Fruit fly (Drosophila melanogaster) whole organism, embryonic: ENCODE results near the gene mRpL37.

Experiments used
- Aef1 ChIP-seq: fragments of 200-800 bp; sonication (Bioruptor generic); IDR thresholded peaks from 3 replicates; pipeline ENCODE4 v1.3.6; 2022; ENCODE audit warnings: missing biosample characterization, missing genetic modification characterization
- C15 ChIP-seq: fragments of 200-800 bp; sonication (Bioruptor generic); IDR thresholded peaks from 3 replicates; pipeline ENCODE4 v1.3.6; 2022; ENCODE audit warnings: missing biosample characterization, missing genetic modification characterization
- CG11456 ChIP-seq: fragments of 200-800 bp; sonication (Bioruptor generic); IDR thresholded peaks from 3 replicates; pipeline ENCODE4 v1.3.6; 2022; ENCODE audit warnings: missing biosample characterization, missing genetic modification characterization
- CG12236 ChIP-seq: fragments of 200-800 bp; sonication (Bioruptor generic); optimal IDR thresholded peaks from 2 replicates; lab custom pipeline; 2016; ENCODE audit warnings: missing biosample characterization, missing genetic modification characterization
- CG13624 ChIP-seq: fragments of 200-800 bp; sonication (Bioruptor generic); optimal IDR thresholded peaks from 2 replicates; lab custom pipeline; 2016; ENCODE audit warnings: missing biosample characterization, missing genetic modification characterization
- CG14441 ChIP-seq: fragments of 200-800 bp; sonication (Bioruptor generic); IDR thresholded peaks from 2 replicates; pipeline ENCODE4 v1.3.6; 2022; ENCODE audit warnings: missing biosample characterization, missing genetic modification characterization
- CG16779 ChIP-seq: fragments of 200-800 bp; sonication (Bioruptor generic); IDR thresholded peaks from 2 replicates; pipeline ENCODE4 v1.3.6; 2022; ENCODE audit warnings: missing biosample characterization, missing genetic modification characterization
- CG32532 ChIP-seq: fragments of 200-800 bp; sonication (Bioruptor generic); IDR thresholded peaks from 2 replicates; pipeline ENCODE4 v1.3.6; 2022; ENCODE audit warnings: missing biosample characterization, missing genetic modification characterization
- CG34422 ChIP-seq: fragments of 200-800 bp; sonication (Bioruptor generic); IDR thresholded peaks from 3 replicates; pipeline ENCODE4 v1.3.6; 2022; ENCODE audit warnings: missing biosample characterization, missing genetic modification characterization
- CG8765 ChIP-seq: fragments of 200-800 bp; sonication (Bioruptor generic); IDR thresholded peaks from 2 replicates; pipeline ENCODE4 v1.3.6; 2022; ENCODE audit warnings: missing biosample characterization, missing genetic modification characterization
- CG9797 ChIP-seq: fragments of 200-800 bp; sonication (Bioruptor generic); optimal IDR thresholded peaks from 3 replicates; lab custom pipeline; 2018; ENCODE audit warnings: missing biosample characterization, mild to moderate bottlenecking, missing genetic modification characterization
- CG9932 ChIP-seq: fragments of 200-800 bp; sonication (Bioruptor generic); IDR thresholded peaks from 2 replicates; pipeline ENCODE4 v1.3.6; 2022; ENCODE audit warnings: missing biosample characterization, missing genetic modification characterization
- CHES-1-like ChIP-seq: fragments of 200-800 bp; sonication (Bioruptor generic); optimal IDR thresholded peaks from 2 replicates; lab custom pipeline; 2016; ENCODE audit warnings: missing biosample characterization, missing genetic modification characterization
- CrebB ChIP-seq: fragments of 200-800 bp; sonication (Bioruptor generic); optimal IDR thresholded peaks from 3 replicates; lab custom pipeline; 2018; ENCODE audit warnings: missing biosample characterization, mild to moderate bottlenecking, missing genetic modification characterization
- D ChIP-seq, 2 experiments: fragments of 200-800 bp in 1 of 2; fragments of >200 bp in 1 of 2; sonication (Bioruptor generic) in 1 of 2; optimal IDR thresholded peaks; 2 replicates in 1 of 2; 3 replicates in 1 of 2; lab custom pipeline; 2017; ENCODE audit warnings: mild to moderate bottlenecking in 1 of 2, missing biosample characterization in 1 of 2, missing genetic modification characterization in 1 of 2, missing genetic modification reagents in 1 of 2
- Ets65A ChIP-seq: fragments of 200-800 bp; sonication (Bioruptor generic); peaks from one replicate; lab custom pipeline; 2016; ENCODE audit warnings: missing biosample characterization, missing genetic modification characterization
- H2.0 ChIP-seq: fragments of 200-800 bp; sonication (Bioruptor generic); IDR thresholded peaks from 2 replicates; pipeline ENCODE4 v1.3.6; 2022; ENCODE audit warnings: missing biosample characterization, missing genetic modification characterization
- Med ChIP-seq: fragments of 200-800 bp; sonication (Bioruptor generic); peaks from one replicate; lab custom pipeline; 2016; ENCODE audit warnings: missing biosample characterization, missing genetic modification characterization, mild to moderate bottlenecking, inconsistent platforms, moderate library complexity
- Pdp1 ChIP-seq, 2 experiments: fragments of 200-800 bp; sonication (Bioruptor generic); optimal IDR thresholded peaks; 3 replicates each; lab custom pipeline; 2016; ENCODE audit warnings: missing biosample characterization in 2 of 2, missing genetic modification characterization in 2 of 2, mild to moderate bottlenecking in 1 of 2, moderate library complexity in 1 of 2
- Ptx1 ChIP-seq: fragments of 200-800 bp; sonication (Bioruptor generic); IDR thresholded peaks from 2 replicates; pipeline ENCODE4 v1.3.6; 2022; ENCODE audit warnings: missing biosample characterization, missing genetic modification characterization
- Rfx ChIP-seq: fragments of 200-800 bp; sonication (Bioruptor generic); IDR thresholded peaks from 2 replicates; pipeline ENCODE4 v1.3.6; 2022; ENCODE audit warnings: missing biosample characterization, missing genetic modification characterization
- Scr ChIP-seq: fragments of 200-800 bp; sonication (Bioruptor generic); IDR thresholded peaks from 2 replicates; pipeline ENCODE4 v1.3.6; 2022; ENCODE audit warnings: missing biosample characterization, missing genetic modification characterization; ENCODE audit not compliant: partially characterized antibody
- Spps ChIP-seq: fragments of 200-800 bp; sonication (Bioruptor generic); optimal IDR thresholded peaks from 2 replicates; lab custom pipeline; 2018; ENCODE audit warnings: missing biosample characterization, mild to moderate bottlenecking, missing genetic modification characterization
- Xbp1 ChIP-seq: fragments of 200-800 bp; sonication (Bioruptor generic); optimal IDR thresholded peaks from 3 replicates; lab custom pipeline; 2016; ENCODE audit warnings: missing biosample characterization, mild to moderate bottlenecking, missing genetic modification characterization
- Xrp1 ChIP-seq: fragments of 200-800 bp; sonication (Bioruptor generic); IDR thresholded peaks from 2 replicates; pipeline ENCODE4 v1.3.6; 2022; ENCODE audit warnings: missing biosample characterization, missing genetic modification characterization
- al ChIP-seq: fragments of 200-800 bp; sonication (Bioruptor generic); IDR thresholded peaks from 2 replicates; pipeline ENCODE4 v1.3.6; 2022; ENCODE audit warnings: missing biosample characterization, missing genetic modification characterization
- ara ChIP-seq: fragments of 200-800 bp; sonication (Bioruptor generic); IDR thresholded peaks from 2 replicates; pipeline ENCODE4 v1.3.6; 2022; ENCODE audit warnings: missing biosample characterization, missing genetic modification characterization
- danr ChIP-seq: fragments of 200-800 bp; sonication (Bioruptor generic); IDR thresholded peaks from 2 replicates; pipeline ENCODE4 v1.3.6; 2022; ENCODE audit warnings: missing biosample characterization, missing genetic modification characterization
- dysf ChIP-seq: fragments of 200-800 bp; sonication (Bioruptor generic); IDR thresholded peaks from 3 replicates; pipeline ENCODE4 v1.3.6; 2022; ENCODE audit warnings: missing biosample characterization, missing genetic modification characterization
- fu2 ChIP-seq: fragments of 200-800 bp; sonication (Bioruptor generic); optimal IDR thresholded peaks from 2 replicates; lab custom pipeline; 2016; ENCODE audit warnings: missing biosample characterization, missing genetic modification characterization
- grau ChIP-seq: fragments of 200-800 bp; optimal IDR thresholded peaks from 3 replicates; lab custom pipeline; 2019; ENCODE audit warnings: missing biosample characterization, mild to moderate bottlenecking, missing genetic modification characterization, moderate library complexity
- gro ChIP-seq: fragments of 200-800 bp; sonication (Bioruptor generic); optimal IDR thresholded peaks from 2 replicates; lab custom pipeline; 2016; ENCODE audit warnings: missing biosample characterization, missing genetic modification characterization
- hkb ChIP-seq, 2 experiments: fragments of 200-800 bp in 1 of 2; fragments of >200 bp in 1 of 2; sonication (Bioruptor generic) in 1 of 2; IDR thresholded peaks in 1 of 2; optimal IDR thresholded peaks in 1 of 2; 2 replicates each; pipeline versions ENCODE4 v1.3.6 to Lab custom; 2017 to 2022; ENCODE audit warnings: missing biosample characterization in 1 of 2, missing genetic modification characterization in 1 of 2
- hth ChIP-seq: fragments of >200 bp; optimal IDR thresholded peaks from 2 replicates; lab custom pipeline; 2017; ENCODE audit warnings: inconsistent platforms
- lilli ChIP-seq: fragments of 200-800 bp; sonication (Bioruptor generic); optimal IDR thresholded peaks from 3 replicates; lab custom pipeline; 2016; ENCODE audit warnings: missing biosample characterization, missing genetic modification characterization
- pan ChIP-seq, 4 experiments: fragments of >200 bp in 3 of 4; fragments of 200-800 bp in 1 of 4; sonication (Bioruptor generic) in 1 of 4; optimal IDR thresholded peaks in 3 of 4; IDR thresholded peaks in 1 of 4; 2 replicates each; pipeline versions ENCODE4 v1.3.6 to Lab custom; 2017 to 2022; ENCODE audit warnings: missing biosample characterization in 2 of 4, missing genetic modification characterization in 2 of 4, mixed read lengths in 1 of 4
- row ChIP-seq: fragments of 200-800 bp; sonication (Bioruptor generic); IDR thresholded peaks from 3 replicates; pipeline ENCODE4 v1.3.6; 2022; ENCODE audit warnings: missing biosample characterization, missing genetic modification characterization
- slbo ChIP-seq: fragments of 200-800 bp; sonication (Bioruptor generic); IDR thresholded peaks from 2 replicates; pipeline ENCODE4 v1.3.6; 2022; ENCODE audit warnings: missing biosample characterization, missing genetic modification characterization
- tgo ChIP-seq: fragments of 200-800 bp; sonication (Bioruptor generic); IDR thresholded peaks from 3 replicates; pipeline ENCODE4 v1.3.6; 2022; ENCODE audit warnings: missing biosample characterization, missing genetic modification characterization

Gene mRpL37

DNA sequence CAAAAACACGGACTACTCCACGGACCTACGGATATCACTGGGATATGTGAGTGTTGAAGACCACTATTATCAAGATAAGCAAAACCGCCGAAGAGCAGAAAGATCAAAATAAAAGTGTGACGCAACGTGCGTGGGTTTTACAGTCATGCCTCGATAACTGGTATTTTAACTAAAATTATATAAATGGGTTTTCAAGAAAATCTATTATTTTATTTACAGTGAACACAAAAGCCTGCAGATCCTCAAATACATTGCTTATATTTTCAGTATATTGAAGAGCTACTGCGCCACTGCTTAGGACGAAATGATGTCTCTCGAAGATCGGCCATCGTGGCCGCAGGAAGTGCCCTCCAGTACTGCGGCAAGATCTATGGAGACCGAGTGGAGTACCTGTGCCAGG, 21.9 kb downstream of the mRpL37 start:
- no peak for TF ChIP-seq CG9797 (GFP tag; lab: Kevin White, UChicago)
- TF ChIP-seq Scr (GFP tag; lab: Robert Waterston, UW): no peak
- TF ChIP-seq Xrp1 (GFP tag; lab: Robert Waterston, UW): peak; percentile 8; the same call in 1 of the 2 replicates
- TF ChIP-seq CG12236: no peak
- TF ChIP-seq CHES-1-like (GFP tag; lab: Kevin White, UChicago): no peak
- TF ChIP-seq CG11456 (GFP tag; lab: Robert Waterston, UW): 0 out of 3 replicates have a peak, but pooled peaks have one; percentile 13
- TF ChIP-seq al: peak; percentile 23; the same call in 1 of the 2 replicates
- 0 out of 2 replicates have a peak, but pooled peaks have one; percentile 20 for TF ChIP-seq CG14441
- TF ChIP-seq Spps (tag; lab: Kevin White, UChicago): no peak
- TF ChIP-seq danr: no peak
- peak; percentile 21; the same call in 1 of the 3 replicates for TF ChIP-seq tgo (GFP tag; lab: Robert Waterston, UW)
- peak; percentile 41; the same call in 1 of the 3 replicates for TF ChIP-seq CG34422
- TF ChIP-seq Ets65A (GFP tag; lab: Kevin White, UChicago): peak; percentile 50
- TF ChIP-seq CG8765: no peak
- peak; percentile 57 for TF ChIP-seq slbo
- TF ChIP-seq CrebB (tag; lab: Kevin White, UChicago): no peak
- TF ChIP-seq CG32532 (GFP tag; lab: Robert Waterston, UW): peak; percentile 60
- no peak for TF ChIP-seq fu2 (GFP tag; lab: Kevin White, UChicago)
- TF ChIP-seq H2.0 (GFP tag; lab: Robert Waterston, UW): 0 out of 2 replicates have a peak, but pooled peaks have one; percentile 15
- no peak for TF ChIP-seq D (optimal IDR thresholded peaks at IDR 0.05; lab: Kevin White, UChicago)
- peak; percentile 16 for TF ChIP-seq D (GFP tag; optimal IDR thresholded peaks at IDR 0.05; lab: Kevin White, UChicago)
- TF ChIP-seq C15 (GFP tag; lab: Robert Waterston, UW): 0 out of 3 replicates have a peak, but pooled peaks have one; percentile 12
- peak; percentile 68 for TF ChIP-seq grau (tag; lab: Kevin White, UChicago)
- TF ChIP-seq Pdp1 (GFP tag; optimal IDR thresholded peaks at IDR 0.05; lab: Kevin White, UChicago): peak; percentile 3 to 94
- no peak for TF ChIP-seq hth
- peak; percentile 21; the same call in 1 of the 2 replicates for TF ChIP-seq CG9932 (GFP tag; lab: Robert Waterston, UW)
- TF ChIP-seq CG16779 (GFP tag; lab: Robert Waterston, UW): 0 out of 2 replicates have a peak, but pooled peaks have one; percentile 3
- 0 out of 2 replicates have a peak, but pooled peaks have one; percentile 36 for TF ChIP-seq ara (GFP tag; lab: Robert Waterston, UW)
- peak; percentile 33 for TF ChIP-seq lilli (GFP tag; lab: Kevin White, UChicago)
- TF ChIP-seq dysf (GFP tag; lab: Robert Waterston, UW): peak; percentile 25; the same call in 1 of the 3 replicates
- TF ChIP-seq row (GFP tag; lab: Robert Waterston, UW): peak; percentile 46
- TF ChIP-seq gro (GFP tag; lab: Kevin White, UChicago): peak; percentile 18
- TF ChIP-seq Med (GFP tag; lab: Kevin White, UChicago): peak; percentile 85
- no peak for TF ChIP-seq pan (optimal IDR thresholded peaks at IDR 0.05; lab: Kevin White, UChicago)
- peak in 1 of 2 experiments; percentile 29 for TF ChIP-seq pan (GFP tag; optimal IDR thresholded peaks at IDR 0.05 in 1 of 2, IDR thresholded peaks at IDR 0.05 in 1 of 2)
- peak; percentile 24 for TF ChIP-seq Xbp1
- peak; percentile 35 for TF ChIP-seq CG13624 (GFP tag; lab: Kevin White, UChicago)
- peak; percentile 53 for TF ChIP-seq Rfx (GFP tag; lab: Robert Waterston, UW)
- no peak for TF ChIP-seq hkb (optimal IDR thresholded peaks at IDR 0.05; lab: Kevin White, UChicago)
- peak; percentile 51; the same call in 1 of the 2 replicates for TF ChIP-seq hkb (GFP tag; IDR thresholded peaks at IDR 0.05; lab: Robert Waterston, UW)
- TF ChIP-seq Aef1: peak; percentile 19; the same call in 1 of the 3 replicates
- TF ChIP-seq Ptx1: 0 out of 2 replicates have a peak, but pooled peaks have one; percentile 28
